Worm (Caenorhabditis elegans) whole organism, L2 larva: ENCODE results near the gene sdc-2.

Experiments used
- C34F6.9 ChIP-seq: fragments of 150-350 bp; optimal IDR thresholded peaks from 2 replicates; lab custom pipeline; 2014; ENCODE audit warnings: missing biosample characterization, missing genetic modification characterization
- F13H6.1 ChIP-seq: sonication (generic microtip); optimal IDR thresholded peaks from 2 replicates; lab custom pipeline; 2016; ENCODE audit warnings: missing genetic modification characterization, missing compliant biosample characterization
- R02D3.7 ChIP-seq: fragments of 150-350 bp; optimal IDR thresholded peaks from 2 replicates; lab custom pipeline; 2014; ENCODE audit warnings: missing biosample characterization, missing genetic modification characterization
- Y55F3AM.14 ChIP-seq: fragments of 200-800 bp; sonication (Bioruptor generic); optimal IDR thresholded peaks from 2 replicates; lab custom pipeline; 2018; ENCODE audit warnings: mild to moderate bottlenecking, missing genetic modification characterization, missing compliant biosample characterization
- ZK546.5 ChIP-seq: sonication (generic microtip); optimal IDR thresholded peaks from 2 replicates; lab custom pipeline; 2017; ENCODE audit warnings: missing biosample characterization, missing genetic modification characterization
- alr-1 ChIP-seq: fragments of 150-350 bp; optimal IDR thresholded peaks from 2 replicates; lab custom pipeline; 2014; ENCODE audit warnings: missing biosample characterization, missing genetic modification characterization
- aly-2 ChIP-seq: fragments of 150-350 bp; optimal IDR thresholded peaks from 2 replicates; lab custom pipeline; 2014; ENCODE audit warnings: missing biosample characterization, missing genetic modification characterization
- ama-1 ChIP-seq: fragments of 150-350 bp; optimal IDR thresholded peaks from 2 replicates; lab custom pipeline; 2018; ENCODE audit warnings: inconsistent platforms
- blmp-1 ChIP-seq: sonication (generic microtip); optimal IDR thresholded peaks from 2 replicates; lab custom pipeline; 2017; ENCODE audit warnings: missing genetic modification characterization, mild to moderate bottlenecking, missing compliant biosample characterization, antibody characterized with exemption, moderate library complexity; ENCODE audit not compliant: insufficient read depth
- ceh-16 ChIP-seq: fragments of 150-350 bp; optimal IDR thresholded peaks from 2 replicates; lab custom pipeline; 2014; ENCODE audit warnings: missing biosample characterization, missing genetic modification characterization
- ceh-82 ChIP-seq: fragments of 150-350 bp; optimal IDR thresholded peaks from 2 replicates; lab custom pipeline; 2014; ENCODE audit warnings: missing biosample characterization, missing genetic modification characterization
- crh-2 ChIP-seq: sonication (generic microtip); optimal IDR thresholded peaks from 2 replicates; lab custom pipeline; 2017; ENCODE audit warnings: missing biosample characterization, missing genetic modification characterization
- dmd-4 ChIP-seq: sonication (generic microtip); optimal IDR thresholded peaks from 2 replicates; lab custom pipeline; 2017; ENCODE audit warnings: missing biosample characterization, missing genetic modification characterization
- egl-27 ChIP-seq: sonication (generic microtip); optimal IDR thresholded peaks from 3 replicates; lab custom pipeline; 2017; ENCODE audit warnings: missing biosample characterization, missing genetic modification reagents, missing genetic modification characterization
- elt-1 ChIP-seq: fragments of 150-350 bp; optimal IDR thresholded peaks from 2 replicates; lab custom pipeline; 2014; ENCODE audit warnings: missing biosample characterization, missing genetic modification characterization
- elt-3 ChIP-seq: sonication (generic microtip); optimal IDR thresholded peaks from 2 replicates; lab custom pipeline; 2017; ENCODE audit warnings: missing biosample characterization, missing genetic modification characterization
- fos-1 ChIP-seq: fragments of 150-350 bp; optimal IDR thresholded peaks from 2 replicates; lab custom pipeline; 2014; ENCODE audit warnings: missing biosample characterization, missing genetic modification characterization
- gmeb-1 ChIP-seq: fragments of 150-350 bp; optimal IDR thresholded peaks from 2 replicates; lab custom pipeline; 2014; ENCODE audit warnings: missing biosample characterization, missing genetic modification characterization
- lin-11 ChIP-seq: fragments of 150-350 bp; sonication (generic microtip); optimal IDR thresholded peaks from 2 replicates; lab custom pipeline; 2014; ENCODE audit warnings: missing biosample characterization, missing genetic modification characterization, inconsistent platforms, mixed read lengths
- lin-13 ChIP-seq: fragments of 150-350 bp; optimal IDR thresholded peaks from 2 replicates; lab custom pipeline; 2014; ENCODE audit warnings: missing biosample characterization, missing genetic modification reagents, missing genetic modification characterization
- lin-39 ChIP-seq: fragments of 150-350 bp; optimal IDR thresholded peaks from 2 replicates; lab custom pipeline; 2014; ENCODE audit warnings: missing biosample characterization, missing genetic modification reagents, missing genetic modification characterization
- lsy-2 ChIP-seq, 2 experiments: fragments of 150-350 bp in 1 of 2; sonication (generic microtip) in 1 of 2; optimal IDR thresholded peaks; 2 replicates each; lab custom pipeline; 2014 to 2017; ENCODE audit warnings: missing biosample characterization in 2 of 2, missing genetic modification characterization in 2 of 2
- mab-5 ChIP-seq: fragments of 150-350 bp; optimal IDR thresholded peaks from 2 replicates; lab custom pipeline; 2014; ENCODE audit warnings: missing biosample characterization, missing genetic modification characterization
- mbf-1 ChIP-seq: sonication (generic microtip); optimal IDR thresholded peaks from 2 replicates; lab custom pipeline; 2017; ENCODE audit warnings: missing biosample characterization, missing genetic modification characterization
- mdl-1 ChIP-seq, 2 experiments: fragments of 150-350 bp in 1 of 2; sonication (generic microtip) in 1 of 2; optimal IDR thresholded peaks; 2 replicates each; lab custom pipeline; 2017; ENCODE audit warnings: missing biosample characterization in 2 of 2, missing genetic modification characterization in 2 of 2
- nhr-10 ChIP-seq: sonication (generic microtip); optimal IDR thresholded peaks from 2 replicates; lab custom pipeline; 2017; ENCODE audit warnings: missing biosample characterization, missing genetic modification characterization
- nhr-11 ChIP-seq: fragments of 150-350 bp; optimal IDR thresholded peaks from 2 replicates; lab custom pipeline; 2014; ENCODE audit warnings: missing biosample characterization, missing genetic modification characterization
- nhr-12 ChIP-seq: fragments of 150-350 bp; optimal IDR thresholded peaks from 2 replicates; lab custom pipeline; 2014; ENCODE audit warnings: missing biosample characterization, missing genetic modification characterization
- nhr-129 ChIP-seq: fragments of 150-350 bp; optimal IDR thresholded peaks from 2 replicates; lab custom pipeline; 2014; ENCODE audit warnings: missing biosample characterization, missing genetic modification characterization
- nhr-21 ChIP-seq: fragments of 150-350 bp; optimal IDR thresholded peaks from 2 replicates; lab custom pipeline; 2014; ENCODE audit warnings: missing biosample characterization, missing genetic modification characterization
- nhr-23 ChIP-seq: fragments of 150-350 bp; optimal IDR thresholded peaks from 2 replicates; lab custom pipeline; 2014; ENCODE audit warnings: missing biosample characterization, missing genetic modification reagents, missing genetic modification characterization
- nhr-237 ChIP-seq: fragments of 150-350 bp; optimal IDR thresholded peaks from 2 replicates; lab custom pipeline; 2014; ENCODE audit warnings: missing biosample characterization, missing genetic modification characterization
- nhr-25 ChIP-seq: fragments of 150-350 bp; sonication (generic microtip); optimal IDR thresholded peaks from 3 replicates; lab custom pipeline; 2014; ENCODE audit warnings: missing biosample characterization, missing genetic modification characterization
- nhr-6 ChIP-seq: fragments of 150-350 bp; optimal IDR thresholded peaks from 2 replicates; lab custom pipeline; 2014; ENCODE audit warnings: missing biosample characterization, missing genetic modification characterization
- nhr-77 ChIP-seq: fragments of 150-350 bp; optimal IDR thresholded peaks from 2 replicates; lab custom pipeline; 2014; ENCODE audit warnings: missing biosample characterization, missing genetic modification characterization
- peb-1 ChIP-seq: fragments of 150-350 bp; optimal IDR thresholded peaks from 2 replicates; lab custom pipeline; 2014; ENCODE audit warnings: missing biosample characterization, missing genetic modification characterization
- sem-4 ChIP-seq: fragments of 150-350 bp; optimal IDR thresholded peaks from 2 replicates; lab custom pipeline; 2014; ENCODE audit warnings: missing biosample characterization, missing genetic modification reagents, missing genetic modification characterization
- skn-1 ChIP-seq: sonication (generic microtip); optimal IDR thresholded peaks from 2 replicates; lab custom pipeline; 2017; ENCODE audit warnings: missing biosample characterization, missing genetic modification characterization
- sma-3 ChIP-seq: sonication (generic microtip); optimal IDR thresholded peaks from 2 replicates; lab custom pipeline; 2016; ENCODE audit warnings: missing genetic modification reagents, missing genetic modification characterization, missing compliant biosample characterization
- sma-9 ChIP-seq, 2 experiments: fragments of 150-350 bp in 1 of 2; sonication (generic microtip) in 1 of 2; optimal IDR thresholded peaks; 2 replicates each; lab custom pipeline; 2014 to 2016; ENCODE audit warnings: missing genetic modification characterization in 2 of 2, mild to moderate bottlenecking in 1 of 2, missing biosample characterization in 1 of 2, missing compliant biosample characterization in 1 of 2, missing genetic modification reagents in 1 of 2, moderate library complexity in 1 of 2
- snpc-4 ChIP-seq: fragments of 150-350 bp; optimal IDR thresholded peaks from 2 replicates; lab custom pipeline; 2014; ENCODE audit warnings: missing biosample characterization, missing genetic modification characterization
- unc-39 ChIP-seq: fragments of 150-350 bp; optimal IDR thresholded peaks from 2 replicates; lab custom pipeline; 2014; ENCODE audit warnings: missing biosample characterization, missing genetic modification characterization
- unc-55 ChIP-seq: fragments of 150-350 bp; sonication (generic microtip); optimal IDR thresholded peaks from 3 replicates; lab custom pipeline; 2014; ENCODE audit warnings: missing biosample characterization, missing genetic modification reagents, missing genetic modification characterization
- unc-62 ChIP-seq: fragments of 150-350 bp; optimal IDR thresholded peaks from 2 replicates; lab custom pipeline; 2014; ENCODE audit warnings: missing biosample characterization, missing genetic modification reagents, missing genetic modification characterization
- zag-1 ChIP-seq: fragments of 150-350 bp; optimal IDR thresholded peaks from 2 replicates; lab custom pipeline; 2014; ENCODE audit warnings: missing biosample characterization, missing genetic modification characterization
- ztf-1 ChIP-seq: fragments of 200-800 bp; sonication (Bioruptor generic); conservative IDR thresholded peaks from 2 replicates; pipeline ENCODE4 v1.3.6; 2022; ENCODE audit warnings: missing genetic modification characterization, missing compliant biosample characterization
- ztf-11 ChIP-seq: sonication (generic microtip); optimal IDR thresholded peaks from 2 replicates; lab custom pipeline; 2017; ENCODE audit warnings: missing biosample characterization, missing genetic modification characterization
- ztf-4 ChIP-seq: fragments of 150-350 bp; optimal IDR thresholded peaks from 2 replicates; lab custom pipeline; 2014; ENCODE audit warnings: missing biosample characterization, missing genetic modification characterization

Gene sdc-2

ce11 chrX:11472953-11473671 is 49.4 kb upstream of the sdc-2 start:
- TF ChIP-seq nhr-6 (tag; lab: Kevin White, UChicago) (no peak), sma-9 (GFP tag; optimal IDR thresholded peaks at IDR 0.05; lab: Kevin White, UChicago) (peak; percentile 62), sma-9 (tag; optimal IDR thresholded peaks at IDR 0.05; lab: Kevin White, UChicago) (no peak), lsy-2 (tag; optimal IDR thresholded peaks at IDR 0.05; lab: Kevin White, UChicago) (peak; percentile 12 to 56), sma-3 (GFP tag; lab: Kevin White, UChicago) (no peak), unc-55 (peak; percentile 42), elt-1 (no peak), R02D3.7 (tag; lab: Kevin White, UChicago) (no peak), blmp-1 (tag; lab: Kevin White, UChicago) (no peak), unc-39 (tag; lab: Kevin White, UChicago) (no peak), nhr-12 (no peak), lin-39 (tag; lab: Kevin White, UChicago) (no peak), nhr-23 (tag; lab: Kevin White, UChicago) (no peak), mab-5 (peak; percentile 81), peb-1 (tag; lab: Kevin White, UChicago) (no peak), sem-4 (tag; lab: Kevin White, UChicago) (peak; percentile 4), fos-1 (tag; lab: Kevin White, UChicago) (no peak), nhr-10 (no peak), nhr-77 (no peak), mdl-1 (tag; optimal IDR thresholded peaks at IDR 0.05; lab: Kevin White, UChicago) (peak; percentile 57 to 86), ama-1 (lab: Kevin White, UChicago) (no peak), F13H6.1 (tag; lab: Kevin White, UChicago) (peak; percentile 85), alr-1 (tag; lab: Kevin White, UChicago) (no peak), ceh-82 (tag; lab: Kevin White, UChicago) (peak; percentile 10), zag-1 (tag; lab: Kevin White, UChicago) (peak; percentile 55), nhr-25 (no peak), ztf-1 (GFP tag; lab: Robert Waterston, UW) (0 out of 2 replicates have a peak, but pooled peaks have one; percentile 21), elt-3 (no peak), nhr-129 (tag; lab: Kevin White, UChicago) (peak; percentile 66), ceh-16 (tag; lab: Kevin White, UChicago) (no peak), skn-1 (no peak), ztf-11 (tag; lab: Kevin White, UChicago) (no peak), nhr-11 (tag; lab: Kevin White, UChicago) (no peak), egl-27 (tag; lab: Kevin White, UChicago) (no peak), unc-62 (GFP tag; lab: Kevin White, UChicago) (no peak), nhr-237 (tag; lab: Kevin White, UChicago) (no peak), aly-2 (no peak), C34F6.9 (tag; lab: Kevin White, UChicago) (peak; percentile 56), nhr-21 (tag; lab: Kevin White, UChicago) (no peak), gmeb-1 (tag; lab: Kevin White, UChicago) (no peak), lin-11 (tag; lab: Kevin White, UChicago) (no peak), Y55F3AM.14 (GFP tag; lab: Kevin White, UChicago) (peak; percentile 84), ztf-4 (tag; lab: Kevin White, UChicago) (peak; percentile 5), ZK546.5 (tag; lab: Kevin White, UChicago) (no peak), crh-2 (peak; percentile 43), mbf-1 (tag; lab: Kevin White, UChicago) (no peak), lin-13 (GFP tag; lab: Kevin White, UChicago) (no peak), snpc-4 (tag; lab: Kevin White, UChicago) (no peak), dmd-4 (tag; lab: Kevin White, UChicago) (no peak)
